Worm (Caenorhabditis elegans): ENCODE results near the gene Y79H2A.2.

The Y79H2A.2 gene

DNA sequence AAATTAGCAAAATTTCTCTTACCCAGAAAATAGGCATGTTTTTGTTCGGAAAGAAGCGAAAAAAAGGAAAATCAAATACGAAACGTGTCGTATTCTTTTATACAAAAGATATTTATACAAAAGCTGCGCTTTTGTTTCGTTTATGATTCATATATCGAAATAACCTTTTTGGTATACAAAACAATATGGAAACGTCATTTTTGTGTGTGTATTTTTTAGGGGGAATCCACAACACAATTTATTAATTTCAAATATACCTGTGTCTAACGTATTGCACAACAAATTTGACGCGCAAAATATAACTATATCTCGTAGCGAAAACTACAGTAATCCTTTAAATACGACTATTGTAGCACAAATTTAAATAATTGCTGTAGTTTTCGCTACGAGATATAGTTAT is at the start of gene Y79H2A.2:
Y79H2A.2 (minus strand) TSS at position 101 of the 400 bp plus-strand sequence.
- TF ChIP-seq ceh-39 (tag; optimal IDR thresholded peaks at IDR 0.05) (no peak), ztf-11 (tag; optimal IDR thresholded peaks at IDR 0.05) (no peak), nhr-76 (tag; optimal IDR thresholded peaks at IDR 0.05) (no peak), nhr-237 (tag; optimal IDR thresholded peaks at IDR 0.05) (no peak), drap-1 (GFP tag; optimal IDR thresholded peaks at IDR 0.05) (no peak), blmp-1 (tag; optimal IDR thresholded peaks at IDR 0.05) (no peak), mls-2 (tag; optimal IDR thresholded peaks at IDR 0.05) (no peak), elt-3 (tag; optimal IDR thresholded peaks at IDR 0.05) (no peak), lin-13 (tag; optimal IDR thresholded peaks at IDR 0.05) (no peak), lsy-2 (tag; optimal IDR thresholded peaks at IDR 0.05) (no peak), pha-4 (tag; optimal IDR thresholded peaks at IDR 0.05) (no peak), flh-1 (GFP tag; optimal IDR thresholded peaks at IDR 0.05) (no peak), unc-39 (tag; optimal IDR thresholded peaks at IDR 0.05) (no peak), cnd-1 (tag; optimal IDR thresholded peaks at IDR 0.05) (no peak)

- TF ChIP-seq nhr-12 (tag; optimal IDR thresholded peaks at IDR 0.05) (no peak), mab-5 (tag; optimal IDR thresholded peaks at IDR 0.05) (no peak), elt-1 (tag; optimal IDR thresholded peaks at IDR 0.05; ENCODE audit: borderline replicate concordance, insufficient read depth) (no peak), nhr-76 (tag; optimal IDR thresholded peaks at IDR 0.05) (no peak), mls-2 (tag; optimal IDR thresholded peaks at IDR 0.05) (no peak), lin-32 (GFP tag; optimal IDR thresholded peaks at IDR 0.05) (no peak), hlh-1 (tag; optimal IDR thresholded peaks at IDR 0.05) (no peak), ceh-39 (tag; optimal IDR thresholded peaks at IDR 0.05) (no peak), ceh-43 (GFP tag; optimal IDR thresholded peaks at IDR 0.05) (no peak), ceh-83 (GFP tag; optimal IDR thresholded peaks at IDR 0.05) (no peak), blmp-1 (tag; optimal IDR thresholded peaks at IDR 0.05) (no peak), ham-2 (GFP tag; optimal IDR thresholded peaks at IDR 0.05) (no peak), drap-1 (GFP tag; optimal IDR thresholded peaks at IDR 0.05) (no peak), M03D4.4 (tag; optimal IDR thresholded peaks at IDR 0.05) (no peak), mep-1 (tag; optimal IDR thresholded peaks at IDR 0.05) (no peak), lsy-2 (tag; optimal IDR thresholded peaks at IDR 0.05) (no peak)
Measured at ce11 chrIII:12077456-12077855, 46.9 kb upstream of the Y79H2A.2 start, which contains the start of gene php-3. php-3 (minus strand) TSS chrIII:12077556.

DNA sequence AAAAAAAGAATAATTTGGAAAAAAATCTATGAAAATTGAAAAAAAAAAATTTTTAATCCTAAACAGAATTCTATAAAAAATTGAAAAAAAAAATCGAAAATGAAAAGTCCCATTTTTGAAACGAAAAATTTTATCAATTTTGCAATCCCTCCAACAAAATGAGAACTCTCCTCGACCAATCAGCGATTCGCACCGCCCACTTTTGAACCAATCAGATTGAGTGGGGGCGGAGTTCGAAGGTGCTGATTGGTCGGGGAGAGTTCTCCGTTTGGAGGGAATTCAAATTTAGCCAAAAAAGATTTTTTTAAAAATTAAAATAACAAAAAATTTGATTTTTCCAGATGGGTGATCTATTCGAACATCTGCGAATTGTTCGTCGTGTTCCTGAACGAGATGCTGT is 37.2 kb upstream of the Y79H2A.2 start:
- no peak for TF ChIP-seq pha-4 (tag; optimal IDR thresholded peaks at IDR 0.05)
- no peak for TF ChIP-seq elt-1 (tag; optimal IDR thresholded peaks at IDR 0.05; ENCODE audit: borderline replicate concordance, insufficient read depth)
- no peak for TF ChIP-seq lsy-2 (tag; optimal IDR thresholded peaks at IDR 0.05)
- no peak for TF ChIP-seq sem-2 (GFP tag; optimal IDR thresholded peaks at IDR 0.05)
- no peak for TF ChIP-seq unc-120 (tag; optimal IDR thresholded peaks at IDR 0.05; ENCODE audit: poor library complexity, severe bottlenecking)
- no peak for TF ChIP-seq drap-1 (GFP tag; optimal IDR thresholded peaks at IDR 0.05)
- no peak for TF ChIP-seq hlh-1 (tag; optimal IDR thresholded peaks at IDR 0.05)
- no peak for TF ChIP-seq ces-1 (GFP tag; optimal IDR thresholded peaks at IDR 0.05)
- no peak for TF ChIP-seq mab-5 (tag; optimal IDR thresholded peaks at IDR 0.05)
- TF ChIP-seq flh-1 (GFP tag; optimal IDR thresholded peaks at IDR 0.05) = no peak

DNA sequence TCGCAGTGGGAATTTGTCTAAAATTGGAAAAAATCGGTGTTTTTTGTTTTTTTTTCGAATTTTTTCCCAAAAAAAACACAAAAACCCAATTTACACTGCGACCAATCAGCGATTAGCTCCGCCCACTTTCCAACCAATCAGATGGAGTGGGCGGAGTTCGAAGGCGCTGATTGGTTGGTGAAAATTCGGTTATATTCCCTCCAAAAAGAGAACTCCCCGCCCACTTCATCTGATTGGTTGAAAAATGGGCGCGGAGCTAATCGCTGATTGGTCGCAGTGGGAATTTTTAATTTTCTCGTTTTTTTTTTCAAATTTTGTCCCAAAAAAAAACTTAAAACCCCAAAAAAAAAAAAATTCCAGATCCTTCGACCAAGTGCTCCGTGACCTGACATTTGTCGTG is 33.9 kb upstream of the Y79H2A.2 start:
- TF ChIP-seq unc-39 (tag; optimal IDR thresholded peaks at IDR 0.05) = no peak
- no peak for TF ChIP-seq pha-4 (tag; optimal IDR thresholded peaks at IDR 0.05)
- no peak for TF ChIP-seq lin-13 (tag; optimal IDR thresholded peaks at IDR 0.05)
- TF ChIP-seq unc-62 (GFP tag; optimal IDR thresholded peaks at IDR 0.05) = no peak
- no peak for TF ChIP-seq nhr-237 (tag; optimal IDR thresholded peaks at IDR 0.05)
- no peak for TF ChIP-seq sptf-1 (tag; optimal IDR thresholded peaks at IDR 0.05)
- no peak for TF ChIP-seq ceh-83 (GFP tag; optimal IDR thresholded peaks at IDR 0.05)
- no peak for TF ChIP-seq mls-2 (tag; optimal IDR thresholded peaks at IDR 0.05)
- TF ChIP-seq ces-1 (GFP tag; optimal IDR thresholded peaks at IDR 0.05) = no peak
- no peak for TF ChIP-seq ceh-39 (tag; optimal IDR thresholded peaks at IDR 0.05)
- TF ChIP-seq lin-32 (GFP tag; optimal IDR thresholded peaks at IDR 0.05) = no peak
- no peak for TF ChIP-seq ztf-11 (tag; optimal IDR thresholded peaks at IDR 0.05)

- TF ChIP-seq ceh-83 (GFP tag; optimal IDR thresholded peaks at IDR 0.05) = no peak
- TF ChIP-seq cnd-1 (tag; optimal IDR thresholded peaks at IDR 0.05) = no peak
- TF ChIP-seq M03D4.4 (tag; optimal IDR thresholded peaks at IDR 0.05) = no peak
Measured at ce11 chrIII:12063934-12064333, 33.4 kb upstream of the Y79H2A.2 start.

- TF ChIP-seq tbx-8 (GFP tag; optimal IDR thresholded peaks at IDR 0.05) (no peak), sem-2 (GFP tag; optimal IDR thresholded peaks at IDR 0.05) (no peak), pha-4 (tag; optimal IDR thresholded peaks at IDR 0.05) (no peak), mep-1 (tag; optimal IDR thresholded peaks at IDR 0.05) (no peak), bed-3 (GFP tag; optimal IDR thresholded peaks at IDR 0.05) (no peak), blmp-1 (tag; optimal IDR thresholded peaks at IDR 0.05) (no peak), lin-13 (tag; optimal IDR thresholded peaks at IDR 0.05) (no peak), nhr-237 (tag; optimal IDR thresholded peaks at IDR 0.05) (no peak), hlh-1 (tag; optimal IDR thresholded peaks at IDR 0.05) (no peak), ceh-39 (tag; optimal IDR thresholded peaks at IDR 0.05) (no peak), snpc-4 (tag; optimal IDR thresholded peaks at IDR 0.05) (no peak), ceh-83 (GFP tag; optimal IDR thresholded peaks at IDR 0.05) (no peak), cnd-1 (tag; optimal IDR thresholded peaks at IDR 0.05) (no peak), lin-32 (GFP tag; optimal IDR thresholded peaks at IDR 0.05) (no peak)
Measured at ce11 chrIII:12061413-12061812, 30.8 kb upstream of the Y79H2A.2 start, which contains the start of gene zyg-8. zyg-8 (plus strand) TSS chrIII:12061713.

All from whole organism, mixed stage, embryonic.